Worm (Caenorhabditis elegans) whole organism, late embryonic: ENCODE measurements around the gene F08C6.5.

Experiments used
- C38D4.7 ChIP-seq: fragments of 200-800 bp; sonication (Bioruptor generic); optimal IDR thresholded peaks from 2 replicates; lab custom pipeline; 2018; ENCODE audit warnings: mild to moderate bottlenecking, missing genetic modification characterization, moderate library complexity, missing compliant biosample characterization
- ama-1 ChIP-seq: fragments of 150-350 bp; optimal IDR thresholded peaks from 2 replicates; lab custom pipeline; 2014
- fax-1 ChIP-seq: sonication (generic microtip); optimal IDR thresholded peaks from 2 replicates; lab custom pipeline; 2016; ENCODE audit warnings: missing genotype, missing genetic modification characterization, missing compliant biosample characterization
- lin-11 ChIP-seq: fragments of 200-800 bp; sonication (Bioruptor generic); optimal IDR thresholded peaks from 2 replicates; lab custom pipeline; 2018; ENCODE audit warnings: mild to moderate bottlenecking, missing genetic modification characterization, missing compliant biosample characterization
- madf-2 ChIP-seq: sonication (generic microtip); optimal IDR thresholded peaks from 2 replicates; lab custom pipeline; 2017; ENCODE audit warnings: missing genetic modification characterization, missing compliant biosample characterization
- nfya-1 ChIP-seq: sonication (generic microtip); optimal IDR thresholded peaks from 2 replicates; lab custom pipeline; 2017; ENCODE audit warnings: missing genetic modification characterization, mild to moderate bottlenecking, missing compliant biosample characterization, antibody characterized with exemption, moderate library complexity
- nhr-11 ChIP-seq: fragments of 150-350 bp; optimal IDR thresholded peaks from 2 replicates; lab custom pipeline; 2014; ENCODE audit warnings: missing biosample characterization, missing genetic modification characterization
- pha-4 ChIP-seq: fragments of 150-350 bp; optimal IDR thresholded peaks from 2 replicates; lab custom pipeline; 2018; ENCODE audit warnings: missing biosample characterization, missing genetic modification reagents, missing genetic modification characterization
- unc-42 ChIP-seq: sonication (generic microtip); optimal IDR thresholded peaks from 2 replicates; lab custom pipeline; 2016; ENCODE audit warnings: missing genotype, missing genetic modification characterization, missing compliant biosample characterization

DNA sequence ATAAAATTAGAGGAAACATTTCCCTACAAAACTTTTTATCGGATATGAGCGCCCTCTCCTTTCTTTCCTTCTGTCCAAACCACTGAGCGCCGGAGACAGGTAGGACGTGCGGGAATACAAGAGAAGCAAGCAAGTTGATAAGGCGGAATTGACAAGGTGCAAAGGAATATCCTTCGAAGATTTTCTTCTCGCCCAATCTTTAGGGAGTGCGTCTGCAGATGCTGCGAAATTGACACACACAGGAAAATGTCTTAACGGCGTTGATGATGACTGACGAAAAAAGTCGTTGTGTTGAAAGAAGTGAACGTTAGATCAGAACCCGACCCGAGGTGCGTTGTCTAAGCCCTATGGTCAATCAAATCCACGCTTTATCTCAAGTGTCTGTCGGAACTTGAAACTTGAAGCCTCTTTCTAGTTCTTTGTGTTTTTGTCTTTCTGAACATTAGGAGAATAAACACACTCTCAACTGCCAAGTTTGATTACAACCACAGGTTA lies 28.6 kb downstream of the F08C6.5 start:
- TF ChIP-seq C38D4.7 (GFP tag; lab: Kevin White, UChicago) (no peak), pha-4 (tag; lab: Kevin White, UChicago) (no peak), fax-1 (tag; lab: Kevin White, UChicago) (no peak), ama-1 (no peak), lin-11 (tag; lab: Kevin White, UChicago) (no peak), nhr-11 (tag; lab: Kevin White, UChicago) (no peak), nfya-1 (tag; lab: Kevin White, UChicago) (no peak), madf-2 (no peak), unc-42 (tag; lab: Kevin White, UChicago) (no peak)
